Fruit fly (Drosophila melanogaster) whole organism, embryonic: ENCODE results near the gene CG5938.
A peak's percentile ranks its signal among the peaks of the same experiment; 100 is the strongest.

ENCODE experiments used
- Adf1 ChIP-seq: fragments of 200-800 bp; sonication (Bioruptor generic); IDR thresholded peaks from 2 replicates; pipeline ENCODE4 v1.3.6; 2022; ENCODE audit warnings: missing biosample characterization, missing genetic modification characterization
- B-H1 ChIP-seq: fragments of 200-800 bp; sonication (Bioruptor generic); IDR thresholded peaks from 3 replicates; pipeline ENCODE4 v1.3.6; 2022; ENCODE audit warnings: missing biosample characterization, missing genetic modification characterization
- CG10267 ChIP-seq: fragments of 200-800 bp; sonication (Bioruptor generic); optimal IDR thresholded peaks from 2 replicates; lab custom pipeline; 2018; ENCODE audit warnings: missing biosample characterization, mild to moderate bottlenecking, missing genetic modification characterization, moderate library complexity
- CG10274 ChIP-seq: fragments of 200-800 bp; sonication (Bioruptor generic); optimal IDR thresholded peaks from 3 replicates; lab custom pipeline; 2017; ENCODE audit warnings: missing biosample characterization, mild to moderate bottlenecking, missing genetic modification characterization
- CG11696 ChIP-seq: fragments of 200-800 bp; sonication (Bioruptor generic); IDR thresholded peaks from 2 replicates; pipeline ENCODE4 v1.3.6; 2022; ENCODE audit warnings: missing biosample characterization, missing genetic modification characterization
- CG12391 ChIP-seq: fragments of 200-800 bp; sonication (Bioruptor generic); optimal IDR thresholded peaks from 3 replicates; lab custom pipeline; 2018; ENCODE audit warnings: missing biosample characterization, mild to moderate bottlenecking, missing genetic modification characterization, moderate library complexity
- CG12942 ChIP-seq: fragments of 200-800 bp; sonication (Bioruptor generic); optimal IDR thresholded peaks from 3 replicates; lab custom pipeline; 2016; ENCODE audit warnings: missing biosample characterization, missing genetic modification characterization
- CG15011 ChIP-seq: fragments of 200-800 bp; sonication (Bioruptor generic); optimal IDR thresholded peaks from 3 replicates; lab custom pipeline; 2018; ENCODE audit warnings: missing biosample characterization, mild to moderate bottlenecking, missing genetic modification characterization
- CG17328 ChIP-seq: fragments of 200-800 bp; sonication (Bioruptor generic); IDR thresholded peaks from 2 replicates; pipeline ENCODE4 v1.3.6; 2022; ENCODE audit warnings: missing biosample characterization, missing genetic modification characterization
- CG17359 ChIP-seq: fragments of 200-800 bp; sonication (Bioruptor generic); optimal IDR thresholded peaks from 3 replicates; lab custom pipeline; 2018; ENCODE audit warnings: missing biosample characterization, mild to moderate bottlenecking, missing genetic modification characterization, moderate library complexity
- CG18599 ChIP-seq: fragments of 200-800 bp; sonication (Bioruptor generic); optimal IDR thresholded peaks from 3 replicates; lab custom pipeline; 2017; ENCODE audit warnings: missing biosample characterization, missing genetic modification characterization, mild to moderate bottlenecking, moderate library complexity, missing genetic modification reagents
- CG2712 ChIP-seq: fragments of 200-800 bp; optimal IDR thresholded peaks from 3 replicates; lab custom pipeline; 2019; ENCODE audit warnings: missing biosample characterization, mild to moderate bottlenecking, missing genetic modification characterization, moderate library complexity
- CG3407 ChIP-seq: fragments of 200-800 bp; sonication (Bioruptor generic); optimal IDR thresholded peaks from 2 replicates; lab custom pipeline; 2018; ENCODE audit warnings: missing biosample characterization, mild to moderate bottlenecking, missing genetic modification characterization
- CG34224 ChIP-seq: fragments of 200-800 bp; sonication (Bioruptor generic); IDR thresholded peaks from 3 replicates; pipeline ENCODE4 v1.3.6; 2022; ENCODE audit warnings: missing biosample characterization, missing genetic modification characterization; ENCODE audit not compliant: partially characterized antibody
- CG4617 ChIP-seq: fragments of 200-800 bp; sonication (Bioruptor generic); optimal IDR thresholded peaks from 3 replicates; lab custom pipeline; 2016; ENCODE audit warnings: missing biosample characterization, missing genetic modification characterization, borderline replicate concordance
- CG5953 ChIP-seq: fragments of 200-800 bp; sonication (Bioruptor generic); IDR thresholded peaks from 2 replicates; pipeline ENCODE4 v1.3.6; 2022; ENCODE audit warnings: missing biosample characterization, missing genetic modification characterization
- CG8089 ChIP-seq: fragments of 200-800 bp; sonication (Bioruptor generic); optimal IDR thresholded peaks from 3 replicates; lab custom pipeline; 2016; ENCODE audit warnings: missing biosample characterization, missing genetic modification characterization
- CG8359 ChIP-seq: fragments of 200-800 bp; sonication (Bioruptor generic); optimal IDR thresholded peaks from 2 replicates; lab custom pipeline; 2017; ENCODE audit warnings: missing biosample characterization, mild to moderate bottlenecking, missing genetic modification characterization, borderline replicate concordance
- CG8924 ChIP-seq: fragments of 200-800 bp; optimal IDR thresholded peaks from 3 replicates; lab custom pipeline; 2019; ENCODE audit warnings: missing biosample characterization, mild to moderate bottlenecking, missing genetic modification characterization, moderate library complexity
- D19B ChIP-seq: fragments of 200-800 bp; sonication (Bioruptor generic); optimal IDR thresholded peaks from 2 replicates; lab custom pipeline; 2017; ENCODE audit warnings: missing biosample characterization, mild to moderate bottlenecking, missing genetic modification characterization
- ERR ChIP-seq: fragments of 200-800 bp; sonication (Bioruptor generic); optimal IDR thresholded peaks from 2 replicates; lab custom pipeline; 2016; ENCODE audit warnings: missing biosample characterization, missing genetic modification characterization
- Ets97D ChIP-seq: fragments of 200-800 bp; sonication (Bioruptor generic); optimal IDR thresholded peaks from 3 replicates; lab custom pipeline; 2016; ENCODE audit warnings: missing biosample characterization, missing genetic modification characterization
- Hey ChIP-seq: fragments of 200-800 bp; sonication (Bioruptor generic); optimal IDR thresholded peaks from 3 replicates; lab custom pipeline; 2018; ENCODE audit warnings: missing biosample characterization, mild to moderate bottlenecking, missing genetic modification characterization
- Hr78 ChIP-seq, 2 experiments: fragments of 200-800 bp in 1 of 2; fragments of >200 bp in 1 of 2; sonication (Bioruptor generic) in 1 of 2; optimal IDR thresholded peaks; 2 replicates each; lab custom pipeline; 2017 to 2019; ENCODE audit warnings: missing biosample characterization in 2 of 2, missing genetic modification characterization in 2 of 2, mild to moderate bottlenecking in 1 of 2, moderate library complexity in 1 of 2
- Max ChIP-seq: fragments of 200-800 bp; sonication (Bioruptor generic); optimal IDR thresholded peaks from 2 replicates; lab custom pipeline; 2016; ENCODE audit warnings: missing biosample characterization, mild to moderate bottlenecking, missing genetic modification characterization
- Mrtf ChIP-seq: fragments of 200-800 bp; sonication (Bioruptor generic); IDR thresholded peaks from 3 replicates; pipeline ENCODE4 v1.3.6; 2022; ENCODE audit warnings: missing biosample characterization, missing genetic modification characterization
- Rfx ChIP-seq: fragments of 200-800 bp; sonication (Bioruptor generic); IDR thresholded peaks from 2 replicates; pipeline ENCODE4 v1.3.6; 2022; ENCODE audit warnings: missing biosample characterization, missing genetic modification characterization
- Sin3A ChIP-seq: fragments of >200 bp; optimal IDR thresholded peaks from 2 replicates; lab custom pipeline; 2018
- Sox100B ChIP-seq: fragments of 200-800 bp; sonication (Bioruptor generic); optimal IDR thresholded peaks from 3 replicates; lab custom pipeline; 2018; ENCODE audit warnings: missing biosample characterization, mild to moderate bottlenecking, missing genetic modification characterization
- Ssrp ChIP-seq: fragments of 200-800 bp; sonication (Bioruptor generic); optimal IDR thresholded peaks from 2 replicates; lab custom pipeline; 2018; ENCODE audit warnings: missing biosample characterization, mild to moderate bottlenecking, missing genetic modification characterization, moderate library complexity
- amos ChIP-seq: fragments of 200-800 bp; sonication (Bioruptor generic); IDR thresholded peaks from 2 replicates; pipeline ENCODE4 v1.3.6; 2022; ENCODE audit warnings: missing biosample characterization, missing genetic modification characterization; ENCODE audit not compliant: partially characterized antibody
- chinmo ChIP-seq: fragments of 200-800 bp; sonication (Bioruptor generic); IDR thresholded peaks from 4 replicates; pipeline ENCODE4 v1.3.6; 2022; ENCODE audit warnings: missing biosample characterization, missing genetic modification characterization; ENCODE audit not compliant: partially characterized antibody
- ci ChIP-seq: fragments of 200-800 bp; sonication (Bioruptor generic); IDR thresholded peaks from 3 replicates; pipeline ENCODE4 v1.3.6; 2022; ENCODE audit warnings: missing biosample characterization, missing genetic modification characterization
- corto ChIP-seq: fragments of 200-800 bp; sonication (Bioruptor generic); optimal IDR thresholded peaks from 2 replicates; lab custom pipeline; 2016; ENCODE audit warnings: missing biosample characterization, mild to moderate bottlenecking, missing genetic modification characterization, moderate library complexity
- dimm ChIP-seq: fragments of 200-800 bp; sonication (Bioruptor generic); IDR thresholded peaks from 2 replicates; pipeline ENCODE4 v1.3.6; 2022; ENCODE audit warnings: missing biosample characterization, missing genetic modification characterization
- dysf ChIP-seq: fragments of 200-800 bp; sonication (Bioruptor generic); IDR thresholded peaks from 3 replicates; pipeline ENCODE4 v1.3.6; 2022; ENCODE audit warnings: missing biosample characterization, missing genetic modification characterization
- grau ChIP-seq: fragments of 200-800 bp; optimal IDR thresholded peaks from 3 replicates; lab custom pipeline; 2019; ENCODE audit warnings: missing biosample characterization, mild to moderate bottlenecking, missing genetic modification characterization, moderate library complexity
- gro ChIP-seq: fragments of 200-800 bp; sonication (Bioruptor generic); optimal IDR thresholded peaks from 2 replicates; lab custom pipeline; 2016; ENCODE audit warnings: missing biosample characterization, missing genetic modification characterization
- ham ChIP-seq: fragments of 200-800 bp; sonication (Bioruptor generic); IDR thresholded peaks from 2 replicates; pipeline ENCODE4 v1.3.6; 2022; ENCODE audit warnings: missing biosample characterization, missing genetic modification characterization
- her ChIP-seq: fragments of 200-800 bp; sonication (Bioruptor generic); optimal IDR thresholded peaks from 2 replicates; lab custom pipeline; 2016; ENCODE audit warnings: missing biosample characterization, missing genetic modification characterization
- hkb ChIP-seq, 2 experiments: fragments of 200-800 bp in 1 of 2; fragments of >200 bp in 1 of 2; sonication (Bioruptor generic) in 1 of 2; IDR thresholded peaks in 1 of 2; optimal IDR thresholded peaks in 1 of 2; 2 replicates each; pipeline versions ENCODE4 v1.3.6 to Lab custom; 2017 to 2022; ENCODE audit warnings: missing biosample characterization in 1 of 2, missing genetic modification characterization in 1 of 2
- klu ChIP-seq: fragments of 200-800 bp; sonication (Bioruptor generic); IDR thresholded peaks from 2 replicates; pipeline ENCODE4 v1.3.6; 2022; ENCODE audit warnings: missing biosample characterization, missing genetic modification characterization
- pho ChIP-seq: fragments of 200-800 bp; sonication (Bioruptor generic); optimal IDR thresholded peaks from 2 replicates; lab custom pipeline; 2016; ENCODE audit warnings: missing biosample characterization, missing genetic modification characterization
- pnt ChIP-seq: fragments of 200-800 bp; sonication (Bioruptor generic); optimal IDR thresholded peaks from 3 replicates; lab custom pipeline; 2016; ENCODE audit warnings: missing biosample characterization, missing genetic modification characterization
- rib ChIP-seq: fragments of 200-800 bp; sonication (Bioruptor generic); IDR thresholded peaks from 2 replicates; pipeline ENCODE4 v1.3.6; 2022; ENCODE audit warnings: missing biosample characterization, missing genetic modification characterization
- run ChIP-seq: fragments of 200-800 bp; sonication (Bioruptor generic); optimal IDR thresholded peaks from 3 replicates; lab custom pipeline; 2018; ENCODE audit warnings: missing biosample characterization, mild to moderate bottlenecking, missing genetic modification characterization
- sens ChIP-seq: fragments of 200-800 bp; sonication (Bioruptor generic); peaks from one replicate; lab custom pipeline; 2016; ENCODE audit warnings: missing biosample characterization, missing genetic modification characterization
- ttk ChIP-seq: fragments of 200-800 bp; sonication (Bioruptor generic); IDR thresholded peaks from 2 replicates; pipeline ENCODE4 v2.1.2; 2022; ENCODE audit warnings: missing biosample characterization, missing genetic modification characterization
- vfl ChIP-seq: fragments of 200-800 bp; sonication (Bioruptor generic); optimal IDR thresholded peaks from 2 replicates; lab custom pipeline; 2016; ENCODE audit warnings: missing biosample characterization, missing genetic modification characterization

The CG5938 gene

dm6 chr3R:27273118-27274062 is 1.2 kb upstream of the CG5938 start, which contains the start of gene CG5934 (continued):
- TF ChIP-seq grau (peak; percentile 10), CG15011 (GFP tag; lab: Kevin White, UChicago) (no peak), CG5953 (no peak), Ets97D (GFP tag; lab: Kevin White, UChicago) (peak; percentile 70), CG3407 (GFP tag; lab: Kevin White, UChicago) (peak; percentile 7), CG17328 (no peak), Hr78 (GFP tag; optimal IDR thresholded peaks at IDR 0.05; lab: Kevin White, UChicago) (no peak), CG12942 (peak; percentile 31), vfl (GFP tag; lab: Kevin White, UChicago) (peak; percentile 27), Sox100B (GFP tag; lab: Kevin White, UChicago) (peak; percentile 34), pho (peak; percentile 31), B-H1 (no peak), klu (GFP tag; lab: Robert Waterston, UW) (no peak), dimm (GFP tag; lab: Robert Waterston, UW) (no peak), D19B (no peak), pnt (GFP tag; lab: Kevin White, UChicago) (no peak), Mrtf (GFP tag; lab: Robert Waterston, UW) (no peak), CG8359 (GFP tag; lab: Kevin White, UChicago) (no peak), Sin3A (lab: Kevin White, UChicago) (peak; percentile 33), amos (GFP tag; lab: Robert Waterston, UW) (peak; percentile 25; the same call in 1 of the 2 replicates), CG12391 (tag; lab: Kevin White, UChicago) (no peak), run (no peak), CG17359 (tag; lab: Kevin White, UChicago) (peak; percentile 35), hkb (optimal IDR thresholded peaks at IDR 0.05; lab: Kevin White, UChicago) (no peak), hkb (GFP tag; IDR thresholded peaks at IDR 0.05; lab: Robert Waterston, UW) (no peak), sens (GFP tag; lab: Kevin White, UChicago) (peak; percentile 58), gro (GFP tag; lab: Kevin White, UChicago) (peak; percentile 17), CG11696 (no peak), CG18599 (GFP tag; lab: Kevin White, UChicago) (peak; percentile 45), ERR (GFP tag; lab: Kevin White, UChicago) (no peak), Hey (no peak), CG8089 (peak; percentile 9), CG2712 (tag; lab: Kevin White, UChicago) (peak; percentile 32), Max (GFP tag; lab: Kevin White, UChicago) (no peak), her (peak; percentile 31), Adf1 (GFP tag; lab: Robert Waterston, UW) (no peak), CG4617 (GFP tag; lab: Kevin White, UChicago) (peak; percentile 66), dysf (GFP tag; lab: Robert Waterston, UW) (0 out of 3 replicates have a peak, but pooled peaks have one; percentile 20), CG8924 (tag; lab: Kevin White, UChicago) (peak; percentile 4), CG10274 (GFP tag; lab: Kevin White, UChicago) (no peak), Ssrp (tag; lab: Kevin White, UChicago) (no peak), ttk (GFP tag; lab: Robert Waterston, UW) (peak; percentile 48; the same call in 1 of the 2 replicates), chinmo (no peak), ci (no peak), CG10267 (tag; lab: Kevin White, UChicago) (peak; percentile 93), CG34224 (no peak), corto (GFP tag; lab: Kevin White, UChicago) (no peak), Rfx (GFP tag; lab: Robert Waterston, UW) (peak; percentile 67), ham (GFP tag; lab: Robert Waterston, UW) (no peak), rib (no peak)
